Worm (Caenorhabditis elegans): Measurements from ENCODE around the gene T19C3.4.
A peak's percentile ranks its signal among the peaks of the same experiment; 100 is the strongest.

The T19C3.4 gene

ce11 chrIII:668303-668893 is 48.3 kb upstream of the T19C3.4 start, which contains the start of gene W02B3.3 (continued):
- TF ChIP-seq lsl-1 (GFP tag; optimal IDR thresholded peaks at IDR 0.05): no peak
- no peak for TF ChIP-seq tbp1 (GFP tag; optimal IDR thresholded peaks at IDR 0.05)
- peak; percentile 41; the same call in 1 of the 2 replicates for TF ChIP-seq hmg-1.2 (GFP tag; IDR thresholded peaks at IDR 0.05)
- no peak for TF ChIP-seq Y95B8A.8 (GFP tag; IDR thresholded peaks at IDR 0.05)
- TF ChIP-seq B0261.1 (tag; optimal IDR thresholded peaks at IDR 0.05): no peak
- TF ChIP-seq F57A8.1 (GFP tag; optimal IDR thresholded peaks at IDR 0.05): no peak
- TF ChIP-seq ets-4 (GFP tag; optimal IDR thresholded peaks at IDR 0.05): no peak
- no peak for TF ChIP-seq ceh-58 (GFP tag; IDR thresholded peaks at IDR 0.05)
- no peak for TF ChIP-seq Y56A3A.18 (GFP tag; IDR thresholded peaks at IDR 0.05)
- TF ChIP-seq tbx-9 (tag; optimal IDR thresholded peaks at IDR 0.05; ENCODE audit: borderline replicate concordance): no peak
- TF ChIP-seq hlh-26 (GFP tag; conservative IDR thresholded peaks at IDR 0.05): no peak
- TF ChIP-seq Y79H2A.3 (GFP tag; conservative IDR thresholded peaks at IDR 0.05): no peak
- no peak for TF ChIP-seq ztf-22 (GFP tag; optimal IDR thresholded peaks at IDR 0.05)
- no peak for TF ChIP-seq chd-7 (tag; optimal IDR thresholded peaks at IDR 0.05)
- no peak for TF ChIP-seq aptf-2 (GFP tag; conservative IDR thresholded peaks at IDR 0.05)
- TF ChIP-seq let-607 (tag; optimal IDR thresholded peaks at IDR 0.05): no peak
- no peak for TF ChIP-seq nfya-2 (GFP tag; IDR thresholded peaks at IDR 0.05)
- no peak for TF ChIP-seq somi-1 (GFP tag; optimal IDR thresholded peaks at IDR 0.05)
- TF ChIP-seq F23B12.7 (tag; optimal IDR thresholded peaks at IDR 0.05; ENCODE audit: insufficient read depth): no peak
- no peak for TF ChIP-seq hmg-20 (GFP tag; IDR thresholded peaks at IDR 0.05)
- no peak for TF ChIP-seq F33H1.4 (GFP tag; IDR thresholded peaks at IDR 0.05)
- no peak for TF ChIP-seq C17E4.6 (GFP tag; IDR thresholded peaks at IDR 0.05)
- no peak for TF ChIP-seq ceh-100 (GFP tag; IDR thresholded peaks at IDR 0.05)
- no peak for TF ChIP-seq zim-3 (tag; optimal IDR thresholded peaks at IDR 0.05)
- TF ChIP-seq him-1 (tag; optimal IDR thresholded peaks at IDR 0.05): no peak
- TF ChIP-seq hlh-12 (tag; optimal IDR thresholded peaks at IDR 0.05): no peak
- TF ChIP-seq zfh-2 (GFP tag; conservative IDR thresholded peaks at IDR 0.05): peak; percentile 87
- TF ChIP-seq nhr-120 (GFP tag; IDR thresholded peaks at IDR 0.05): no peak
- no peak for TF ChIP-seq snpc-1.3 (tag; optimal IDR thresholded peaks at IDR 0.05; ENCODE audit: insufficient read depth)
- no peak for TF ChIP-seq ceh-40 (GFP tag; IDR thresholded peaks at IDR 0.05)
- TF ChIP-seq madf-10 (tag; optimal IDR thresholded peaks at IDR 0.05): no peak
- no peak for TF ChIP-seq Y53G8AR.9 (GFP tag; conservative IDR thresholded peaks at IDR 0.05)

ce11 chrIII:665173-665757 is 45.2 kb upstream of the T19C3.4 start, which contains the start of gene C09F5.3:
C09F5.3 (minus strand) TSS chrIII:665266.
- TF ChIP-seq mes-4 (tag; optimal IDR thresholded peaks at IDR 0.05): no peak
- no peak for TF ChIP-seq fkh-3 (tag; optimal IDR thresholded peaks at IDR 0.05)
- TF ChIP-seq zfh-2 (GFP tag; conservative IDR thresholded peaks at IDR 0.05): peak; percentile 42; the same call in 1 of the 2 replicates
- TF ChIP-seq efl-1 (GFP tag; optimal IDR thresholded peaks at IDR 0.05): no peak
- no peak for TF ChIP-seq gei-17 (GFP tag; optimal IDR thresholded peaks at IDR 0.05)

- TF ChIP-seq D2030.7 (GFP tag; IDR thresholded peaks at IDR 0.05) (no peak), unc-130 (GFP tag; optimal IDR thresholded peaks at IDR 0.05) (no peak), K11D2.4 (GFP tag; IDR thresholded peaks at IDR 0.05) (no peak), ZK185.1 (tag; optimal IDR thresholded peaks at IDR 0.05; ENCODE audit: poor library complexity, severe bottlenecking) (no peak), ceh-100 (GFP tag; IDR thresholded peaks at IDR 0.05) (no peak), lin-54 (GFP tag; optimal IDR thresholded peaks at IDR 0.05) (no peak)
These were observed 38.3 kb upstream of the T19C3.4 start, which contains the start of gene C09F5.1 for ce11 chrIII:658357-658756. C09F5.1 (plus strand) TSS chrIII:658709.
